Worm (Caenorhabditis elegans): Measurements from ENCODE around the gene glb-3.
"Not testable (repeated sequence)": the region's sequence is repeated elsewhere in the genome, so short reads cannot be mapped to it uniquely, and the experiment has no call there.

ce11 chrV:11109647-11110046 is 24.7 kb upstream of the glb-3 start, which contains the start of gene Y42A5A.5:
- TF ChIP-seq him-1, dao-5 (tag; optimal IDR thresholded peaks at IDR 0.05): not testable (repeated sequence)
